Fruit fly (Drosophila melanogaster) whole organism, prepupa: ENCODE data around the gene CG33689.

Source experiments
- Blimp-1 ChIP-seq: fragments of 200-800 bp; sonication (Bioruptor generic); optimal IDR thresholded peaks from 3 replicates; lab custom pipeline; 2017; ENCODE audit warnings: missing biosample characterization, missing genetic modification characterization, mild to moderate bottlenecking, moderate library complexity, missing genetic modification reagents
- CG10631 ChIP-seq: fragments of 200-800 bp; sonication (Bioruptor generic); optimal IDR thresholded peaks from 2 replicates; lab custom pipeline; 2016; ENCODE audit warnings: missing biosample characterization, missing genetic modification characterization
- CG11294 ChIP-seq: fragments of 200-800 bp; sonication (Bioruptor generic); IDR thresholded peaks from 2 replicates; pipeline ENCODE4 v1.3.6; 2022; ENCODE audit warnings: missing biosample characterization, missing genetic modification characterization
- CG11762 ChIP-seq: fragments of 200-800 bp; sonication (Bioruptor generic); optimal IDR thresholded peaks from 3 replicates; lab custom pipeline; 2016; ENCODE audit warnings: missing biosample characterization, missing genetic modification characterization; ENCODE audit not compliant: insufficient read depth
- CG15336 ChIP-seq: fragments of 200-800 bp; sonication (Bioruptor generic); IDR thresholded peaks from 2 replicates; pipeline ENCODE4 v1.3.6; 2022; ENCODE audit warnings: missing biosample characterization, missing genetic modification characterization
- CG1621 ChIP-seq: fragments of 200-800 bp; sonication (Bioruptor generic); optimal IDR thresholded peaks from 3 replicates; lab custom pipeline; 2018; ENCODE audit warnings: missing biosample characterization, mild to moderate bottlenecking, missing genetic modification characterization
- CG3032 ChIP-seq: fragments of 200-800 bp; optimal IDR thresholded peaks from 2 replicates; lab custom pipeline; 2019; ENCODE audit warnings: missing biosample characterization, mild to moderate bottlenecking, missing genetic modification characterization, moderate library complexity
- CG31627 ChIP-seq: fragments of 200-800 bp; sonication (Bioruptor generic); optimal IDR thresholded peaks from 3 replicates; lab custom pipeline; 2016; ENCODE audit warnings: missing biosample characterization, missing genetic modification characterization
- CG32006 ChIP-seq: fragments of 200-800 bp; sonication (Bioruptor generic); optimal IDR thresholded peaks from 3 replicates; lab custom pipeline; 2017; ENCODE audit warnings: missing biosample characterization, mild to moderate bottlenecking, missing genetic modification characterization
- CG34406 ChIP-seq: fragments of 200-800 bp; sonication (Bioruptor generic); optimal IDR thresholded peaks from 3 replicates; lab custom pipeline; 2016; ENCODE audit warnings: missing biosample characterization, missing genetic modification characterization
- CG3919 ChIP-seq: fragments of 200-800 bp; sonication (Bioruptor generic); optimal IDR thresholded peaks from 3 replicates; lab custom pipeline; 2016; ENCODE audit warnings: missing biosample characterization, missing genetic modification characterization
- CG6163 ChIP-seq: fragments of 200-800 bp; sonication (Bioruptor generic); IDR thresholded peaks from 3 replicates; pipeline ENCODE4 v1.3.6; 2022; ENCODE audit warnings: missing biosample characterization, missing genetic modification characterization
- CG6276 ChIP-seq: fragments of 200-800 bp; sonication (Bioruptor generic); optimal IDR thresholded peaks from 2 replicates; lab custom pipeline; 2017; ENCODE audit warnings: missing biosample characterization, mild to moderate bottlenecking, missing genetic modification characterization
- CG6792 ChIP-seq: fragments of 200-800 bp; sonication (Bioruptor generic); optimal IDR thresholded peaks from 3 replicates; lab custom pipeline; 2016; ENCODE audit warnings: missing biosample characterization, missing genetic modification characterization
- CG6808 ChIP-seq: fragments of 200-800 bp; sonication (Bioruptor generic); optimal IDR thresholded peaks from 3 replicates; lab custom pipeline; 2017; ENCODE audit warnings: missing biosample characterization, missing genetic modification characterization, mild to moderate bottlenecking, moderate library complexity, missing genetic modification reagents
- CG6854 ChIP-seq: fragments of 200-800 bp; sonication (Bioruptor generic); optimal IDR thresholded peaks from 2 replicates; lab custom pipeline; 2017; ENCODE audit warnings: missing biosample characterization, mild to moderate bottlenecking, missing genetic modification characterization
- CG7368 ChIP-seq: fragments of 200-800 bp; sonication (Bioruptor generic); optimal IDR thresholded peaks from 3 replicates; lab custom pipeline; 2016; ENCODE audit warnings: missing biosample characterization, missing genetic modification characterization
- CG8119 ChIP-seq: fragments of 200-800 bp; sonication (Bioruptor generic); IDR thresholded peaks from 3 replicates; pipeline ENCODE4 v1.3.6; 2022; ENCODE audit warnings: missing biosample characterization, missing genetic modification characterization
- CG8632 ChIP-seq: fragments of 200-800 bp; sonication (Bioruptor generic); optimal IDR thresholded peaks from 3 replicates; lab custom pipeline; 2016; ENCODE audit warnings: missing biosample characterization, missing genetic modification characterization
- CG9139 ChIP-seq: fragments of 200-800 bp; sonication (Bioruptor generic); optimal IDR thresholded peaks from 3 replicates; lab custom pipeline; 2017; ENCODE audit warnings: missing biosample characterization, mild to moderate bottlenecking, missing genetic modification characterization
- Eip75B ChIP-seq: fragments of 200-800 bp; sonication (Bioruptor generic); optimal IDR thresholded peaks from 3 replicates; lab custom pipeline; 2016; ENCODE audit warnings: missing biosample characterization, missing genetic modification characterization
- Eip78C ChIP-seq: fragments of 200-800 bp; sonication (Bioruptor generic); peaks from one replicate; lab custom pipeline; 2016; ENCODE audit warnings: missing biosample characterization, missing genetic modification characterization
- Eip93F ChIP-seq: fragments of 200-800 bp; sonication (Bioruptor generic); optimal IDR thresholded peaks from 2 replicates; lab custom pipeline; 2016; ENCODE audit warnings: missing biosample characterization, mild to moderate bottlenecking, missing genetic modification characterization
- Ets21C ChIP-seq: fragments of 200-800 bp; sonication (Bioruptor generic); optimal IDR thresholded peaks from 3 replicates; lab custom pipeline; 2016; ENCODE audit warnings: missing biosample characterization, missing genetic modification characterization
- Ets96B ChIP-seq: fragments of 200-800 bp; optimal IDR thresholded peaks from 2 replicates; lab custom pipeline; 2019; ENCODE audit warnings: missing biosample characterization, mild to moderate bottlenecking, missing genetic modification characterization, moderate library complexity
- Gug ChIP-seq: fragments of 200-800 bp; sonication (Bioruptor generic); IDR thresholded peaks from 2 replicates; pipeline ENCODE4 v1.3.6; 2022; ENCODE audit warnings: missing biosample characterization, missing genetic modification characterization
- Hr38 ChIP-seq: sonication (Bioruptor generic); optimal IDR thresholded peaks from 2 replicates; lab custom pipeline; 2016; ENCODE audit warnings: missing biosample characterization, missing genetic modification characterization
- Hr39 ChIP-seq: fragments of 200-800 bp; sonication (Bioruptor generic); optimal IDR thresholded peaks from 2 replicates; lab custom pipeline; 2016; ENCODE audit warnings: missing biosample characterization, missing genetic modification characterization
- Hr4 ChIP-seq: fragments of 200-800 bp; sonication (Bioruptor generic); optimal IDR thresholded peaks from 3 replicates; lab custom pipeline; 2016; ENCODE audit warnings: missing biosample characterization, missing genetic modification characterization
- Lpt ChIP-seq: fragments of 200-800 bp; sonication (Bioruptor generic); optimal IDR thresholded peaks from 3 replicates; lab custom pipeline; 2016; ENCODE audit warnings: missing biosample characterization, missing genetic modification characterization
- Met ChIP-seq: fragments of 200-800 bp; sonication (Bioruptor generic); optimal IDR thresholded peaks from 3 replicates; lab custom pipeline; 2016; ENCODE audit warnings: missing biosample characterization, missing genetic modification characterization
- OdsH ChIP-seq: fragments of 200-800 bp; sonication (Bioruptor generic); optimal IDR thresholded peaks from 3 replicates; lab custom pipeline; 2016; ENCODE audit warnings: missing biosample characterization, missing genetic modification characterization
- Smox ChIP-seq: fragments of 200-800 bp; sonication (Bioruptor generic); optimal IDR thresholded peaks from 3 replicates; lab custom pipeline; 2016; ENCODE audit warnings: missing biosample characterization, missing genetic modification characterization
- Sox102F ChIP-seq: fragments of 200-800 bp; sonication (Bioruptor generic); optimal IDR thresholded peaks from 2 replicates; lab custom pipeline; 2016; ENCODE audit warnings: missing biosample characterization, mild to moderate bottlenecking, missing genetic modification characterization
- Sox14 ChIP-seq: fragments of 200-800 bp; sonication (Bioruptor generic); optimal IDR thresholded peaks from 3 replicates; lab custom pipeline; 2016; ENCODE audit warnings: missing biosample characterization, missing genetic modification characterization
- Sox15 ChIP-seq: fragments of 200-800 bp; sonication (Bioruptor generic); optimal IDR thresholded peaks from 3 replicates; lab custom pipeline; 2016; ENCODE audit warnings: missing biosample characterization, missing genetic modification characterization
- acj6 ChIP-seq: fragments of 200-800 bp; sonication (Bioruptor generic); optimal IDR thresholded peaks from 3 replicates; lab custom pipeline; 2016; ENCODE audit warnings: missing biosample characterization, missing genetic modification characterization
- cyc ChIP-seq: fragments of 200-800 bp; sonication (Bioruptor generic); optimal IDR thresholded peaks from 3 replicates; lab custom pipeline; 2016; ENCODE audit warnings: missing biosample characterization, missing genetic modification characterization
- dac ChIP-seq: fragments of 200-800 bp; sonication (Bioruptor generic); optimal IDR thresholded peaks from 2 replicates; lab custom pipeline; 2017; ENCODE audit warnings: missing biosample characterization, mild to moderate bottlenecking, missing genetic modification characterization
- dsx ChIP-seq: fragments of 200-800 bp; optimal IDR thresholded peaks from 3 replicates; lab custom pipeline; 2019; ENCODE audit warnings: missing biosample characterization, mild to moderate bottlenecking, missing genetic modification characterization, moderate library complexity; ENCODE audit not compliant: poor library complexity, severe bottlenecking
- eg ChIP-seq: fragments of 200-800 bp; sonication (Bioruptor generic); IDR thresholded peaks from 3 replicates; pipeline ENCODE4 v1.3.6; 2022; ENCODE audit warnings: missing biosample characterization, missing genetic modification characterization
- esn ChIP-seq: fragments of 200-800 bp; sonication (Bioruptor generic); optimal IDR thresholded peaks from 2 replicates; lab custom pipeline; 2016; ENCODE audit warnings: missing biosample characterization, mild to moderate bottlenecking, missing genetic modification characterization, moderate library complexity
- fd59A ChIP-seq: fragments of 200-800 bp; sonication (Bioruptor generic); optimal IDR thresholded peaks from 2 replicates; lab custom pipeline; 2017; ENCODE audit warnings: missing biosample characterization, mild to moderate bottlenecking, missing genetic modification characterization, missing genetic modification reagents
- fd85E ChIP-seq: fragments of 200-800 bp; sonication (Bioruptor generic); optimal IDR thresholded peaks from 3 replicates; lab custom pipeline; 2016; ENCODE audit warnings: missing biosample characterization, missing genetic modification characterization
- fkh ChIP-seq: fragments of 200-800 bp; sonication (Bioruptor generic); optimal IDR thresholded peaks from 3 replicates; lab custom pipeline; 2017; ENCODE audit warnings: missing biosample characterization, mild to moderate bottlenecking, missing genetic modification characterization, moderate library complexity
- lz ChIP-seq: fragments of 200-800 bp; sonication (Bioruptor generic); optimal IDR thresholded peaks from 3 replicates; lab custom pipeline; 2016; ENCODE audit warnings: missing biosample characterization, missing genetic modification characterization
- pdm3 ChIP-seq: fragments of 200-800 bp; sonication (Bioruptor generic); optimal IDR thresholded peaks from 3 replicates; lab custom pipeline; 2016; ENCODE audit warnings: missing biosample characterization, missing genetic modification characterization
- salr ChIP-seq, 2 experiments: fragments of 200-800 bp; sonication (Bioruptor generic); optimal IDR thresholded peaks; 3 replicates each; lab custom pipeline; 2016 to 2018; ENCODE audit warnings: missing biosample characterization in 2 of 2, missing genetic modification characterization in 2 of 2, mild to moderate bottlenecking in 1 of 2
- ss ChIP-seq, 2 experiments: fragments of 200-800 bp; sonication (Bioruptor generic); optimal IDR thresholded peaks; 2 replicates in 1 of 2; 3 replicates in 1 of 2; lab custom pipeline; 2017 to 2018; ENCODE audit warnings: mild to moderate bottlenecking in 2 of 2, missing biosample characterization in 2 of 2, missing genetic modification characterization in 2 of 2, moderate library complexity in 1 of 2
- svp ChIP-seq: fragments of 200-800 bp; sonication (Bioruptor generic); peaks from one replicate; lab custom pipeline; 2016; ENCODE audit warnings: missing biosample characterization, missing genetic modification characterization
- topi ChIP-seq: fragments of 200-800 bp; sonication (Bioruptor generic); optimal IDR thresholded peaks from 3 replicates; lab custom pipeline; 2016; ENCODE audit warnings: missing biosample characterization, missing genetic modification characterization
- vri ChIP-seq: fragments of 200-800 bp; sonication (Bioruptor generic); optimal IDR thresholded peaks from 3 replicates; lab custom pipeline; 2016; ENCODE audit warnings: missing biosample characterization, mild to moderate bottlenecking, missing genetic modification characterization

CG33689 gene

DNA sequence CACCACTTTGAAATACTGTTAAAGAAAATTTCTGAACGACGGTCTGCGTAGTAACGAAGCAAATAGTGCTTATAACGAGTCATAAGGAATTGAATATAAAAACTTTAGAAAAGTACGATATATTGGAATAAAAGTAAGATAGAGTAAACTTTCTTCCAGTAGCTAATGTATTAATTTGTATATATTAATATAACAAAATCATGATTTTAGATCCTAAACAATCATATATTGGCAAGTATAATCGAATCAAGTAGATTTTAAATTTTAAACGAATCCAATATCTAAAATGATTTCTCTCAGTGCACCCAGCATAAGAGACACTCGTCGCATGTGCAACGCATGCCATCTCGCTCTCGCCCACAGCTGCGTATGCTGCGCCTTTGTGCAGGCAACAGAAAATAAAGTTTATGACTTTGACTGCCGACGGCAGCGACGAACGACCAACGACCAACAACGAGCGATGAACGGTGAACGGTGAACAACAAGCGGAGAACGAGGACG, 18.6 kb upstream of the CG33689 start:
- TF ChIP-seq eg (GFP tag; lab: Robert Waterston, UW) (peak; percentile 76), Gug (GFP tag; lab: Robert Waterston, UW) (peak; percentile 57), OdsH (GFP tag; lab: Kevin White, UChicago) (peak; percentile 72), svp (GFP tag; lab: Kevin White, UChicago) (peak; percentile 91), Eip75B (GFP tag; lab: Kevin White, UChicago) (peak; percentile 51), pdm3 (peak; percentile 46), salr (GFP tag; optimal IDR thresholded peaks at IDR 0.05; lab: Kevin White, UChicago) (peak; percentile 15 to 65), CG11294 (no peak; the same call in 1 of the 2 replicates), acj6 (GFP tag; lab: Kevin White, UChicago) (peak; percentile 73), CG10631 (peak; percentile 68), Lpt (GFP tag; lab: Kevin White, UChicago) (peak; percentile 28), Eip78C (GFP tag; lab: Kevin White, UChicago) (peak; percentile 97), CG31627 (GFP tag; lab: Kevin White, UChicago) (peak; percentile 45), CG3032 (tag; lab: Kevin White, UChicago) (peak; percentile 72), Hr4 (peak; percentile 46), CG8632 (GFP tag; lab: Kevin White, UChicago) (peak; percentile 55), fd85E (GFP tag; lab: Kevin White, UChicago) (no peak), vri (peak; percentile 38), Hr39 (GFP tag; lab: Kevin White, UChicago) (peak; percentile 39), CG15336 (GFP tag; lab: Robert Waterston, UW) (peak; percentile 75), Smox (peak; percentile 52), CG6808 (GFP tag; lab: Kevin White, UChicago) (peak; percentile 87), dsx (GFP tag; lab: Kevin White, UChicago) (peak; percentile 70), esn (GFP tag; lab: Kevin White, UChicago) (peak; percentile 71), CG8119 (GFP tag; lab: Robert Waterston, UW) (peak; percentile 83), CG6854 (GFP tag; lab: Kevin White, UChicago) (peak; percentile 55), CG6792 (peak; percentile 48), lz (peak; percentile 56), CG11762 (GFP tag; lab: Kevin White, UChicago) (peak; percentile 52), Blimp-1 (GFP tag; lab: Kevin White, UChicago) (peak; percentile 50), CG6163 (GFP tag; lab: Robert Waterston, UW) (peak; percentile 83), CG6276 (peak; percentile 71), CG1621 (tag; lab: Kevin White, UChicago) (peak; percentile 49), ss (GFP tag; optimal IDR thresholded peaks at IDR 0.05; lab: Kevin White, UChicago) (peak; percentile 86 to 87), Sox14 (peak; percentile 50), fd59A (GFP tag; lab: Kevin White, UChicago) (peak; percentile 42), Eip93F (GFP tag; lab: Kevin White, UChicago) (no peak), CG32006 (GFP tag; lab: Kevin White, UChicago) (peak; percentile 62), cyc (GFP tag; lab: Kevin White, UChicago) (peak; percentile 70), Ets96B (tag; lab: Kevin White, UChicago) (peak; percentile 87), Sox102F (GFP tag; lab: Kevin White, UChicago) (peak; percentile 53), CG34406 (GFP tag; lab: Kevin White, UChicago) (peak; percentile 70), Sox15 (GFP tag; lab: Kevin White, UChicago) (peak; percentile 28), dac (GFP tag; lab: Kevin White, UChicago) (no peak), topi (GFP tag; lab: Kevin White, UChicago) (peak; percentile 71), CG3919 (peak; percentile 68), fkh (GFP tag; lab: Kevin White, UChicago) (no peak), Ets21C (GFP tag; lab: Kevin White, UChicago) (no peak), CG9139 (peak; percentile 88), Met (peak; percentile 61), CG7368 (GFP tag; lab: Kevin White, UChicago) (peak; percentile 84), Hr38 (no peak)
